Fruit fly (Drosophila melanogaster): Measurements from ENCODE around the gene Jon99Fi.

Gene Jon99Fi

DNA sequence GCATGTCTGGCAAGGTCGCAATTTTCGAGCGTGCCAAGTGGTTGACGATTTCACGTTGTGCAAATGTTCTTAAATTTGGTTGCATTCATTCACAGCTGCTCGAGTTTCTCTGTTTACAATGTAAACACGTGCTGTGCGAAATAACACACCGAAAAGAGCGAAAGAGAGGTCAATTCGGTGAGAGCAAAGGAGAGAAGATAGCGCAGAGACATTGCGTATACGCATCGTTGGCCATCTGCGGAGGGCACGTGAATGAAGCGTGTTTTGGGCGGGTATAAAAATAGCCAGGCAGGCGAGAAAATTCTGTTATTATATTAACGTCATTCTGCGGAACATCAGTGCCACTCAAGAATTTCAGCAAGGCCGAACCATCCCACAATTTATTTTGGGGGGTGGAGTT is 34.3 kb upstream of the Jon99Fi start (continued):
- TF ChIP-seq CG6765 (GFP tag; optimal IDR thresholded peaks at IDR 0.05) (no peak), Ptx1 (GFP tag; IDR thresholded peaks at IDR 0.05) (0 out of 2 replicates have a peak, but pooled peaks have one; percentile 5), CG17186 (GFP tag; optimal IDR thresholded peaks at IDR 0.05) (no peak), repo (GFP tag; optimal IDR thresholded peaks at IDR 0.05) (no peak), CrebB (tag; optimal IDR thresholded peaks at IDR 0.05) (no peak), CG9876 (GFP tag; optimal IDR thresholded peaks at IDR 0.05) (no peak), CG17912 (GFP tag; optimal IDR thresholded peaks at IDR 0.05) (no peak), slbo (GFP tag; IDR thresholded peaks at IDR 0.05) (no peak), Lim3 (GFP tag; IDR thresholded peaks at IDR 0.05) (no peak), dysf (GFP tag; IDR thresholded peaks at IDR 0.05) (no peak), tup (GFP tag; optimal IDR thresholded peaks at IDR 0.05) (no peak), disco-r (GFP tag; optimal IDR thresholded peaks at IDR 0.05) (no peak), CG16863 (GFP tag; optimal IDR thresholded peaks at IDR 0.05) (no peak), NC2β (GFP tag; optimal IDR thresholded peaks at IDR 0.05) (no peak), Bdp1 (GFP tag; optimal IDR thresholded peaks at IDR 0.05) (no peak), BEAF-32 (GFP tag; optimal IDR thresholded peaks at IDR 0.05) (no peak), Adf1 (GFP tag; IDR thresholded peaks at IDR 0.05) (no peak), chinmo (GFP tag; IDR thresholded peaks at IDR 0.05; ENCODE audit: partially characterized antibody) (0 out of 4 replicates have a peak, but pooled peaks have one; percentile 26), usp (GFP tag; optimal IDR thresholded peaks at IDR 0.05) (no peak), CG8089 (GFP tag; optimal IDR thresholded peaks at IDR 0.05) (no peak), CG13424 (tag; optimal IDR thresholded peaks at IDR 0.05) (no peak), CG6683 (GFP tag; optimal IDR thresholded peaks at IDR 0.05) (no peak), lab (GFP tag; optimal IDR thresholded peaks at IDR 0.05) (peak; percentile 20), chm (GFP tag; IDR thresholded peaks at IDR 0.05) (no peak), ap (GFP tag; IDR thresholded peaks at IDR 0.05) (no peak), Oaz (GFP tag; IDR thresholded peaks at IDR 0.05) (no peak), shn (GFP tag; optimal IDR thresholded peaks at IDR 0.05) (no peak), ind (GFP tag; optimal IDR thresholded peaks at IDR 0.05) (no peak), sens (GFP tag) (peak; percentile 7), tin (GFP tag; optimal IDR thresholded peaks at IDR 0.05) (no peak), zen2 (GFP tag; IDR thresholded peaks at IDR 0.05; ENCODE audit: partially characterized antibody) (no peak), HLH4C (GFP tag; IDR thresholded peaks at IDR 0.05; ENCODE audit: partially characterized antibody) (no peak), so (GFP tag; IDR thresholded peaks at IDR 0.05) (peak; percentile 84; the same call in 2 of the 3 replicates), Scr (GFP tag; IDR thresholded peaks at IDR 0.05; ENCODE audit: partially characterized antibody) (no peak), trh (GFP tag; optimal IDR thresholded peaks at IDR 0.05) (no peak), grau (tag; optimal IDR thresholded peaks at IDR 0.05) (no peak), unc-4 (GFP tag; IDR thresholded peaks at IDR 0.05; ENCODE audit: partially characterized antibody) (no peak), Fer2 (tag; optimal IDR thresholded peaks at IDR 0.05) (no peak), z (GFP tag; IDR thresholded peaks at IDR 0.05) (no peak), ase (GFP tag; IDR thresholded peaks at IDR 0.05) (no peak), cato (GFP tag; optimal IDR thresholded peaks at IDR 0.05; ENCODE audit: borderline replicate concordance) (no peak), Hmr (GFP tag; optimal IDR thresholded peaks at IDR 0.05) (no peak), CG7357 (GFP tag; IDR thresholded peaks at IDR 0.05) (no peak), CG9727 (GFP tag; optimal IDR thresholded peaks at IDR 0.05) (no peak), her (GFP tag; optimal IDR thresholded peaks at IDR 0.05) (no peak), CG9817 (tag; optimal IDR thresholded peaks at IDR 0.05) (no peak), CG7928 (GFP tag; optimal IDR thresholded peaks at IDR 0.05) (no peak), ash1 (GFP tag; optimal IDR thresholded peaks at IDR 0.05) (no peak), CG6791 (GFP tag; IDR thresholded peaks at IDR 0.05; ENCODE audit: partially characterized antibody) (no peak), kay (GFP tag; optimal IDR thresholded peaks at IDR 0.05) (no peak), sisA (GFP tag; IDR thresholded peaks at IDR 0.05) (no peak), CG30403 (GFP tag; optimal IDR thresholded peaks at IDR 0.05) (no peak)
